Worm (Caenorhabditis elegans): Measurements from ENCODE around the gene fem-2.

fem-2 gene

ce11 chrIII:634618-635017 lies at the start of gene fem-2:
Gene fem-2, minus strand, starts transcription at chrIII:634626.
- TF ChIP-seq grh-1 (GFP tag; IDR thresholded peaks at IDR 0.05) (no peak), nhr-84 (tag; optimal IDR thresholded peaks at IDR 0.05) (no peak), efl-1 (optimal IDR thresholded peaks at IDR 0.05) (peak; percentile 32 to 47), efl-1 (GFP tag; optimal IDR thresholded peaks at IDR 0.05 in 1 of 2) (peak; percentile 52 to 90), nhr-71 (tag; optimal IDR thresholded peaks at IDR 0.05) (peak; percentile 64), lin-13 (GFP tag; optimal IDR thresholded peaks at IDR 0.05) (peak; percentile 26), fkh-4 (tag; optimal IDR thresholded peaks at IDR 0.05; ENCODE audit: borderline replicate concordance) (no peak), mep-1 (tag; optimal IDR thresholded peaks at IDR 0.05) (peak; percentile 79), sup-37 (GFP tag; optimal IDR thresholded peaks at IDR 0.05) (no peak), F16B12.6 (tag; optimal IDR thresholded peaks at IDR 0.05) (no peak), zag-1 (tag; optimal IDR thresholded peaks at IDR 0.05) (no peak), ceh-8 (GFP tag; optimal IDR thresholded peaks at IDR 0.05) (no peak), egl-27 (tag; optimal IDR thresholded peaks at IDR 0.05) (no peak), nhr-20 (tag; optimal IDR thresholded peaks at IDR 0.05) (peak; percentile 37), ets-5 (GFP tag; IDR thresholded peaks at IDR 0.05) (no peak), pax-3 (tag; optimal IDR thresholded peaks at IDR 0.05) (no peak), ceh-63 (GFP tag; optimal IDR thresholded peaks at IDR 0.05) (no peak), aha-1 (tag; optimal IDR thresholded peaks at IDR 0.05) (no peak), dpl-1 (GFP tag; optimal IDR thresholded peaks at IDR 0.05) (peak; percentile 38 to 53 (median 44)), egl-13 (tag; optimal IDR thresholded peaks at IDR 0.05) (no peak), nhr-77 (tag; optimal IDR thresholded peaks at IDR 0.05) (no peak), elt-2 (tag; optimal IDR thresholded peaks at IDR 0.05) (no peak), xbp-1 (tag; optimal IDR thresholded peaks at IDR 0.05) (peak; percentile 50), nhr-76 (tag; optimal IDR thresholded peaks at IDR 0.05) (no peak), efl-3 (GFP tag; optimal IDR thresholded peaks at IDR 0.05) (no peak), ztf-11 (tag; optimal IDR thresholded peaks at IDR 0.05) (no peak), nhr-12 (tag; optimal IDR thresholded peaks at IDR 0.05) (no peak), ces-1 (GFP tag; optimal IDR thresholded peaks at IDR 0.05) (no peak), lin-15B (tag; optimal IDR thresholded peaks at IDR 0.05) (no peak), irx-1 (tag; optimal IDR thresholded peaks at IDR 0.05) (no peak), rnt-1 (tag; optimal IDR thresholded peaks at IDR 0.05) (peak; percentile 24), ama-1 (optimal IDR thresholded peaks at IDR 0.05) (no peak), isw-1 (GFP tag; IDR thresholded peaks at IDR 0.05) (peak; percentile 16; the same call in 1 of the 2 replicates), fkh-10 (GFP tag; optimal IDR thresholded peaks at IDR 0.05) (no peak), C34B4.2 (tag; optimal IDR thresholded peaks at IDR 0.05) (no peak), aly-2 (tag; optimal IDR thresholded peaks at IDR 0.05) (no peak), ceh-82 (tag; optimal IDR thresholded peaks at IDR 0.05) (peak; percentile 30 to 63 (median 38)), lin-39 (tag; optimal IDR thresholded peaks at IDR 0.05) (no peak), ceh-90 (tag; optimal IDR thresholded peaks at IDR 0.05) (no peak), ztf-4 (tag; optimal IDR thresholded peaks at IDR 0.05) (no peak), tlp-1 (tag; optimal IDR thresholded peaks at IDR 0.05) (no peak), nhr-19 (GFP tag; conservative IDR thresholded peaks at IDR 0.05) (peak; percentile 36), pag-3 (tag; optimal IDR thresholded peaks at IDR 0.05; ENCODE audit: borderline replicate concordance, insufficient read depth) (no peak), sptf-1 (tag; optimal IDR thresholded peaks at IDR 0.05) (no peak), zip-4 (GFP tag; optimal IDR thresholded peaks at IDR 0.05) (peak; percentile 9), elt-3 (tag; optimal IDR thresholded peaks at IDR 0.05) (no peak), nhr-85 (tag) (peak; percentile 76), lin-14 (GFP tag; optimal IDR thresholded peaks at IDR 0.05) (no peak), vab-15 (tag; optimal IDR thresholded peaks at IDR 0.05) (no peak), unc-98 (GFP tag; IDR thresholded peaks at IDR 0.05) (no peak), unc-30 (tag; optimal IDR thresholded peaks at IDR 0.05) (no peak), hlh-4 (tag; optimal IDR thresholded peaks at IDR 0.05) (no peak), nhr-28 (tag; optimal IDR thresholded peaks at IDR 0.05) (no peak), lsy-2 (tag; optimal IDR thresholded peaks at IDR 0.05) (peak; percentile 57 to 67)

All from whole organism, L1 larva.